Fruit fly (Drosophila melanogaster): ENCODE results near the gene RpL21.

Gene RpL21

DNA sequence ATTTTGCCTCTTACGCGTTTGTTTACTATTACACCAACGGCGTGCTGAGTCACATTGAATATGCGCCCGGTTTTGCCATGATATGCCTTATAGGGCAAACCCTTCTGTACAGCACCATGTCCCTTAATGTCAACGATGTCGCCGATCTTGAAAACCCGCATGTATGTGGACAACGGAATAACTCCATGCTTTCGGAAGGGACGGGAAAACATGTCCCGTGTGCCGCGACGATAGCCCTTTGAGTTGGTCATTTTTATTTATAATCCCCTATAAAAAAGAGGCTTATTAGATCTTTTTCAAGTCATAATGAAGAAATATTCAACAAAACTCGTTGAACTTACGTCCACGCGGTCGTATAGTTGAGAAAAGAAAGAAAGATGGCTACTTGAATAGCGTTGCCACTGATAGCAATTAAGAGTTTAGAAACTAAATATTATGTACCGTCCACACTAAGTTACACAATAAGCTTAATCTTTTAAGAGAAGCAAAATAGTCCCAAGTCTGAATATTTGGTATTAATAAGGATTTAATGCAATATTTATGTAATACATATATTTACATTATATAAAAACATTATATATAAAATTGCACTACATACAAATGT lies at the start of gene RpL21:
Gene RpL21 (minus strand): TSS at position 421 of the 604 bp plus-strand sequence.
- TF ChIP-seq Lpt (GFP tag; optimal IDR thresholded peaks at IDR 0.05) (no peak), CG6854 (GFP tag; optimal IDR thresholded peaks at IDR 0.05) (no peak), CG3032 (tag; optimal IDR thresholded peaks at IDR 0.05) (peak; percentile 15), Sox14 (GFP tag; optimal IDR thresholded peaks at IDR 0.05) (peak; percentile 10)

DNA sequence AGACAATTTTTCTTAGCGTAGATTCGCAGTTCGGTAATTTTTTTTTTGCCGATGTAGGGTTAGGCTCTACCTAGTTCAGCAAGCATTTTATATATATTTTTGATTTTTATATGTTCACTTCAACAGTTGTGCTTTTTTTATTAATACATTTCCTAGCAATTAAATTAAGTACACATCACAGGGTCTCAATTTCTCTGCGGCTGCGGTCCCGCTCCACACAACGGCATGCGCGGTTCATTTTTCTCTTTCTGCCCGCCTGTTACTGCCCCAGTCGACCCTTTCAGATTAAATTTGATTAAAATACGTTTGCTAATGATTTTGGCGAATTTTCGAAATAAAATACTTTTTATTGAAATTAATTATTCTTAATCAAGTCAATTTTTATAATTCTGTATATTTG lies 45.1 kb upstream of the RpL21 start:
- TF ChIP-seq svp (GFP tag): no peak
- no peak for TF ChIP-seq CG11902 (GFP tag; optimal IDR thresholded peaks at IDR 0.05)
- TF ChIP-seq CG8119 (GFP tag; IDR thresholded peaks at IDR 0.05): no peak
- TF ChIP-seq Eip93F (GFP tag; optimal IDR thresholded peaks at IDR 0.05): no peak
- no peak for TF ChIP-seq Met (GFP tag; optimal IDR thresholded peaks at IDR 0.05)
- no peak for TF ChIP-seq CG16779 (tag; optimal IDR thresholded peaks at IDR 0.05)
- no peak for TF ChIP-seq lz (GFP tag; optimal IDR thresholded peaks at IDR 0.05)
- TF ChIP-seq Sox14 (GFP tag; optimal IDR thresholded peaks at IDR 0.05): no peak
- no peak for TF ChIP-seq CG4318 (GFP tag; optimal IDR thresholded peaks at IDR 0.05)
- no peak for TF ChIP-seq Gug (GFP tag; IDR thresholded peaks at IDR 0.05)
- no peak for TF ChIP-seq Sox102F (GFP tag; optimal IDR thresholded peaks at IDR 0.05)
- no peak for TF ChIP-seq CG7368 (GFP tag; optimal IDR thresholded peaks at IDR 0.05)
- no peak for TF ChIP-seq CG6854 (GFP tag; optimal IDR thresholded peaks at IDR 0.05)
- TF ChIP-seq Eip75B (GFP tag; optimal IDR thresholded peaks at IDR 0.05): no peak
- no peak for TF ChIP-seq CG31627 (GFP tag; optimal IDR thresholded peaks at IDR 0.05)
- TF ChIP-seq CG34406 (GFP tag; optimal IDR thresholded peaks at IDR 0.05): no peak
- TF ChIP-seq esn (GFP tag; optimal IDR thresholded peaks at IDR 0.05): no peak
- no peak for TF ChIP-seq CG6276 (GFP tag; optimal IDR thresholded peaks at IDR 0.05)
- TF ChIP-seq achi (GFP tag; optimal IDR thresholded peaks at IDR 0.05): no peak

DNA sequence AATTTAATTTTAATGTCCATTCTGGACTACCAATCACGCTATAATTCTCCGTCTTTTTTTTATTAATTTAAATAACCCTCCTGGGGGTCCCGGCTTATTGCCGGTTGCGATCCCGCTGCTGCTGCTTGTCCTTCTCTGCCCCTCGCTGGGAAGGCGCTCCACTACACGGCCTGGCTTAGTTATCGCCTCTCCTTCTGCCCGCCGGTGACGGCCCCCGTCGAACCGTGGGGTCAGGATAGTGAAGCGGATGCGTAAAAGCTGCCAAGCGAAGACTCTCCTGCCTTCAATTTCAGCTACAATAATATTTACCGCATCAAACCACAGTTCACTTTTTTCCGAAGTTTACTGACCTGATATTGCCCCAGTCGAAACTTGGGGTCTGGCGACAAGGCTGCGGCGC lies 34.2 kb upstream of the RpL21 start:
- TF ChIP-seq net (GFP tag; optimal IDR thresholded peaks at IDR 0.05): no peak
- no peak for TF ChIP-seq OdsH (GFP tag; optimal IDR thresholded peaks at IDR 0.05)
- TF ChIP-seq CG6808 (GFP tag; optimal IDR thresholded peaks at IDR 0.05): no peak
- no peak for TF ChIP-seq CG6276 (GFP tag; optimal IDR thresholded peaks at IDR 0.05)
- TF ChIP-seq Ets21C (GFP tag; optimal IDR thresholded peaks at IDR 0.05): no peak
- no peak for TF ChIP-seq CG9139 (GFP tag; optimal IDR thresholded peaks at IDR 0.05)
- no peak for TF ChIP-seq cyc (GFP tag; optimal IDR thresholded peaks at IDR 0.05)
- TF ChIP-seq CG7368 (GFP tag; optimal IDR thresholded peaks at IDR 0.05): no peak

DNA sequence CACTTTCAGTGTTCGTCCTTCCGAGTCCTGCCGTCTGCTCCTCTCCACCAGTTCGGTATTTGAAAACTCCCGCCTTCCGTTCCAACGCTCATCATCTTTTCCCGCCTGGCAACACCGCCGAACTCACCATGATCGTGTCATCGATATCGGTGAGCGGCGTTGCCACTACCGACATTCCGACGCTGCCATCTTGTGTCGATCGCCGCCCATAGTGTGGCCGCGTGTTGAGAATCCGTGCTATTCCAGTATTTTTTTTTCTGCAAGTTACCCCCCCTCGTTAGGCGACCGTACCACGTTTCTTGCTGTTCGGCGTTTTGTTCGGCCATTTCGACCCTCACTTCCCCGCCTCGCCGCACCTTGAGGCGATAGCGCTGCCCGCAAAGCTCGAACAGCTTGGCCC lies 13.4 kb upstream of the RpL21 start:
- TF ChIP-seq CG32006 (GFP tag; optimal IDR thresholded peaks at IDR 0.05) (no peak), svp (GFP tag) (peak; percentile 45)

DNA sequence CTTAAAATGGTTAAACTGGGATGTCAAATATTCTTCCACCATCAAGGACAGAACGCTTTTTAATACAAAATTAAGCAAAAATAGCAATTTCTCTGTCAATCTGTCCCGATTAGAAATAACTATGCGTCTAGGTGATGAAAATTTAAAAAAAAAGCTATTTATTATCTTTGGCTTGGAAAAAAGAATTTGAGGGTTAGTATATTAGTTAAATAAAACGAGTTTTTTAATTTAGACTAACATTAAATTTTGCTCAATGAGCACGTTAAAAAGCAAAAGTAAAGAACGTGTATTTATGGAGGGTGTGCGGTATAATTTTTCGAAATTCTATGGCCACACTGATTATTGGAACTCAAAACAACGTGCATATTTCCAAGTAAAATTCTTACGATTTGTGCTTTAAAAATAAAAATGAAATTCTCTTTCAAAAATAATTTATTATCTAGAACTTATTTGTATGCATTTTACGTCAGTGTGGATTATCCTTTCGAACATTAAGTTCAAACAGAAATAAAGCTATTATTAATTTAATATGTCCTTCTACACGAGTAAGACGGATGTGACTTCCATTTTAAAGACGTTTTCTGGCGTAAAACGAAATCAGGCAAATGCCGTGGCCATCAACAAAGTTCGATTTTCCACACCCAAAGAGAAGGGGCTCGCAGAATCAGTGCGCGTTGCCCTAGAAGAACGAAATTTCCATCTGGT lies 2.0 kb upstream of the RpL21 start, which contains the start of gene Tif-IA:
Gene Tif-IA (plus strand): TSS at position 307 of the 705 bp plus-strand sequence.
- TF ChIP-seq CG15336 (GFP tag; IDR thresholded peaks at IDR 0.05) (no peak), Hr39 (GFP tag; optimal IDR thresholded peaks at IDR 0.05) (peak; percentile 13), Sox14 (GFP tag; optimal IDR thresholded peaks at IDR 0.05) (no peak), Lpt (GFP tag; optimal IDR thresholded peaks at IDR 0.05) (no peak), CG1621 (tag; optimal IDR thresholded peaks at IDR 0.05) (no peak)

DNA sequence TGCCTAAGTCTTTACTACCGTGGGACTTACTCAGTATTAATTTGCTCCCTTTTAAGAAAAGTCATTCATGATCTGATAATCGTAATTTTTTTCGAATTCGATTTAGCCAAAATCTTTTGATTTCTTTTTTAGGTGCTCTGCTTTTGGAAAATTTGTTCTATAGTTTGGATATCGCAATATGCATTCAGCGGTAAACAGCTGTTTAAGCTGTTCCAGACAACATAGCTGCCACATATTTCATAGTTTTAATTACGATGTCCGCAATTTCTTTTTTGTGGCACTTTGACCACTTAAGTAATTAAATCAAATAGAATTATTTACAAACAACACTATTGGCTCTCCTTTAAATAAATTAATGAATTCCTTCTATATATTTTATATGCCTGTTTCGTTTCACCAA lies 555 bp upstream of the RpL21 start:
- TF ChIP-seq CG9139 (GFP tag; optimal IDR thresholded peaks at IDR 0.05): no peak
- TF ChIP-seq CG31627 (GFP tag; optimal IDR thresholded peaks at IDR 0.05): no peak
- no peak for TF ChIP-seq CG3032 (tag; optimal IDR thresholded peaks at IDR 0.05)
- no peak for TF ChIP-seq CG11762 (GFP tag; optimal IDR thresholded peaks at IDR 0.05; ENCODE audit: insufficient read depth)
- TF ChIP-seq CG6808 (GFP tag; optimal IDR thresholded peaks at IDR 0.05): no peak
- TF ChIP-seq CG6792 (GFP tag; optimal IDR thresholded peaks at IDR 0.05): no peak
- TF ChIP-seq lz (GFP tag; optimal IDR thresholded peaks at IDR 0.05): no peak
- TF ChIP-seq CG11294 (GFP tag; IDR thresholded peaks at IDR 0.05): no peak
- no peak for TF ChIP-seq Ets96B (tag; optimal IDR thresholded peaks at IDR 0.05)
- no peak for TF ChIP-seq esn (GFP tag; optimal IDR thresholded peaks at IDR 0.05)
- no peak for TF ChIP-seq dac (GFP tag; optimal IDR thresholded peaks at IDR 0.05)
- TF ChIP-seq Gug (GFP tag; IDR thresholded peaks at IDR 0.05): no peak
- TF ChIP-seq Smox (GFP tag; optimal IDR thresholded peaks at IDR 0.05): no peak
- TF ChIP-seq CG8632 (GFP tag; optimal IDR thresholded peaks at IDR 0.05): no peak
- no peak for TF ChIP-seq fkh (GFP tag; optimal IDR thresholded peaks at IDR 0.05)
- no peak for TF ChIP-seq CG10669 (GFP tag; optimal IDR thresholded peaks at IDR 0.05)
- TF ChIP-seq CG11902 (GFP tag; optimal IDR thresholded peaks at IDR 0.05): no peak
- TF ChIP-seq dsx (GFP tag; optimal IDR thresholded peaks at IDR 0.05; ENCODE audit: poor library complexity, severe bottlenecking): no peak

All from whole organism, prepupa.